Worm (Caenorhabditis elegans) whole organism, mixed stage, embryonic: Measurements from ENCODE around the gene T23F2.2.

Experiments
- bed-3 ChIP-seq: fragments of 200-800 bp; sonication (Bioruptor generic); optimal IDR thresholded peaks from 3 replicates; lab custom pipeline; 2018; ENCODE audit warnings: mild to moderate bottlenecking, missing genetic modification characterization, moderate library complexity, missing compliant biosample characterization
- elt-1 ChIP-seq: sonication (generic microtip); optimal IDR thresholded peaks from 2 replicates; lab custom pipeline; 2017; ENCODE audit warnings: missing genetic modification characterization, mild to moderate bottlenecking, missing compliant biosample characterization, antibody characterized with exemption, moderate library complexity, borderline replicate concordance; ENCODE audit not compliant: insufficient read depth
- elt-3 ChIP-seq: fragments of 150-350 bp; optimal IDR thresholded peaks from 2 replicates; lab custom pipeline; 2014; ENCODE audit warnings: missing biosample characterization, missing genetic modification characterization
- lsy-2 ChIP-seq: fragments of 150-350 bp; optimal IDR thresholded peaks from 2 replicates; lab custom pipeline; 2014; ENCODE audit warnings: missing biosample characterization, missing genetic modification characterization
- mep-1 ChIP-seq: fragments of 150-350 bp; optimal IDR thresholded peaks from 2 replicates; lab custom pipeline; 2017; ENCODE audit warnings: missing biosample characterization, missing genetic modification reagents, missing genetic modification characterization, inconsistent platforms
- nhr-237 ChIP-seq: fragments of 150-350 bp; optimal IDR thresholded peaks from 2 replicates; lab custom pipeline; 2014; ENCODE audit warnings: missing biosample characterization, missing genetic modification characterization
- nhr-76 ChIP-seq: sonication (generic microtip); optimal IDR thresholded peaks from 2 replicates; lab custom pipeline; 2017; ENCODE audit warnings: missing biosample characterization, missing genetic modification characterization
- pha-4 ChIP-seq: fragments of 150-350 bp; optimal IDR thresholded peaks from 2 replicates; lab custom pipeline; 2018; ENCODE audit warnings: missing biosample characterization, missing genetic modification reagents, missing genetic modification characterization
- snpc-4 ChIP-seq: fragments of 150-350 bp; optimal IDR thresholded peaks from 2 replicates; lab custom pipeline; 2014; ENCODE audit warnings: missing biosample characterization, missing genetic modification characterization

DNA sequence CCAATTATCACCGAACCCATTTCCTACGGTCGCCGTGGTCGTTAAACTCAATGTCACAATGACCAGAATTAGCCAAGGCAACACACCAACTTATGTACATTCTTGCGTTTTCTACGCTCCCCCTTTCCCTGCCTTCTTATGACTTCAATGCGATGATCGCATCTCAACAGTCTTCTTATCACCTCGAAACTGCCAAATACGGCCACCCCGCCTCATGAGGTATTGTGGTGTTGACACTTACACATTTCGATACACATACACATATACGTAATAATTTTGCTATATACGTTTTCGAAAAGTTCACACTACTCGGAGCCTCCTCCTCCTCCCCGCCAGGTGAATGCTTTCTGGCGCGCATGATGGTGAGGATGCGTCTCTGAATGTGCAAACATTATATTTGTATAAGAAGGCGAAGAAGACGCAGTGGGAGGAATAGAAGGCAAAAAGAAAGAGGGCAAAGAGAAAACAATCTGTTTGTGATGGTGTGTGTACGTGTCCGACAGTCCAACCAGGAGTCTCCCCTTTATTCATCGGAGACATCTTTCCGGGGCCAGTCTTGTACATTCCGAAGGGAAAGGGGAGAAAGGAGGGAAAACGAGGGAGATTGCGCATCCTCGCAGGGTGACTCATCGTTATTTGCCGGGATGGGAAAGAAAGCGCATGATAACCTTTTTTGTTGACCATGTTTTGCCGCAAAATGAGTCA is 25.0 kb downstream of the T23F2.2 start:
- TF ChIP-seq nhr-76, result no peak
- TF ChIP-seq mep-1 (tag; lab: Kevin White, UChicago), result peak; percentile 11
- TF ChIP-seq bed-3 (GFP tag; lab: Kevin White, UChicago), result no peak
- TF ChIP-seq pha-4 (tag; lab: Kevin White, UChicago), result peak; percentile 29
- TF ChIP-seq snpc-4 (tag; lab: Kevin White, UChicago), result no peak
- no peak for TF ChIP-seq elt-3 (tag; lab: Kevin White, UChicago)
- peak; percentile 7 for TF ChIP-seq nhr-237 (tag; lab: Kevin White, UChicago)
- TF ChIP-seq lsy-2 (tag; lab: Kevin White, UChicago), result no peak
- TF ChIP-seq elt-1 (tag; lab: Kevin White, UChicago), result no peak
